Fruit fly (Drosophila melanogaster): ENCODE data around the gene CG45603.

Gene CG45603

dm6 chrX:12242375-12242774 lies 32.1 kb upstream of the CG45603 start (continued):
- no peak for TF ChIP-seq Sry-δ (GFP tag; optimal IDR thresholded peaks at IDR 0.05)
- TF ChIP-seq Bteb2 (GFP tag; optimal IDR thresholded peaks at IDR 0.05) = no peak
- no peak for TF ChIP-seq Sin3A (optimal IDR thresholded peaks at IDR 0.05)
- TF ChIP-seq CG7786 (GFP tag; optimal IDR thresholded peaks at IDR 0.05) = no peak
- no peak for TF ChIP-seq tll (GFP tag; optimal IDR thresholded peaks at IDR 0.05)
- TF ChIP-seq CG43689 (GFP tag; IDR thresholded peaks at IDR 0.05) = no peak
- no peak; the same call in 1 of the 2 replicates for TF ChIP-seq E2f2 (GFP tag; IDR thresholded peaks at IDR 0.05)
- TF ChIP-seq CG10959 (GFP tag; IDR thresholded peaks at IDR 0.05) = 0 out of 2 replicates have a peak, but pooled peaks have one; percentile 20
- peak; percentile 48; the same call in 1 of the 2 replicates for TF ChIP-seq ranshi (GFP tag; IDR thresholded peaks at IDR 0.05)
- no peak for TF ChIP-seq gcm2 (GFP tag; optimal IDR thresholded peaks at IDR 0.05)
- no peak for TF ChIP-seq ftz-f1 (GFP tag; optimal IDR thresholded peaks at IDR 0.05)
- TF ChIP-seq pb (GFP tag; optimal IDR thresholded peaks at IDR 0.05) = no peak
- TF ChIP-seq da (GFP tag; optimal IDR thresholded peaks at IDR 0.05) = no peak
- TF ChIP-seq CG16863 (GFP tag; optimal IDR thresholded peaks at IDR 0.05) = no peak
- TF ChIP-seq CG12071 (GFP tag; optimal IDR thresholded peaks at IDR 0.05) = no peak
- peak; percentile 28; the same call in 1 of the 3 replicates for TF ChIP-seq B-H1 (GFP tag; IDR thresholded peaks at IDR 0.05)
- TF ChIP-seq gce (GFP tag; IDR thresholded peaks at IDR 0.05) = peak; percentile 55; the same call in 2 of the 3 replicates
- TF ChIP-seq kah (GFP tag; optimal IDR thresholded peaks at IDR 0.05) = peak; percentile 11
- no peak for TF ChIP-seq ato (GFP tag; IDR thresholded peaks at IDR 0.05; ENCODE audit: partially characterized antibody)
- peak; percentile 58 for TF ChIP-seq tin (GFP tag; optimal IDR thresholded peaks at IDR 0.05)
- TF ChIP-seq ssp (GFP tag; IDR thresholded peaks at IDR 0.05) = peak; percentile 46
- TF ChIP-seq dati (GFP tag; IDR thresholded peaks at IDR 0.05) = no peak
- no peak for TF ChIP-seq CG16815 (GFP tag; optimal IDR thresholded peaks at IDR 0.05)
- peak; percentile 4 for TF ChIP-seq CG18476 (GFP tag; optimal IDR thresholded peaks at IDR 0.05)
- TF ChIP-seq rib (GFP tag; IDR thresholded peaks at IDR 0.05) = no peak
- TF ChIP-seq sr (GFP tag; IDR thresholded peaks at IDR 0.05) = no peak
- no peak for TF ChIP-seq bigmax (GFP tag; optimal IDR thresholded peaks at IDR 0.05)
- no peak for TF ChIP-seq knrl (GFP tag; IDR thresholded peaks at IDR 0.05; ENCODE audit: partially characterized antibody)
- peak; percentile 17; the same call in 1 of the 2 replicates for TF ChIP-seq H2.0 (GFP tag; IDR thresholded peaks at IDR 0.05)
- peak; percentile 78 for TF ChIP-seq CG17328 (GFP tag; IDR thresholded peaks at IDR 0.05)
- peak; percentile 44 for TF ChIP-seq gcm (GFP tag; optimal IDR thresholded peaks at IDR 0.05)
- TF ChIP-seq CTCF (GFP tag; optimal IDR thresholded peaks at IDR 0.05) = no peak
- TF ChIP-seq sqz (GFP tag; optimal IDR thresholded peaks at IDR 0.05) = peak; percentile 21
- TF ChIP-seq gsb (GFP tag; IDR thresholded peaks at IDR 0.05) = no peak

dm6 chrX:12245622-12246021 lies 28.8 kb upstream of the CG45603 start:
- no peak for TF ChIP-seq CG14860 (GFP tag; IDR thresholded peaks at IDR 0.05; ENCODE audit: partially characterized antibody)
- no peak for TF ChIP-seq ro (GFP tag; IDR thresholded peaks at IDR 0.05)
- no peak for TF ChIP-seq chinmo (GFP tag; IDR thresholded peaks at IDR 0.05; ENCODE audit: partially characterized antibody)
- no peak for TF ChIP-seq dmrt99B (tag; optimal IDR thresholded peaks at IDR 0.05)
- no peak for TF ChIP-seq Lim3 (GFP tag; IDR thresholded peaks at IDR 0.05)
- TF ChIP-seq CHES-1-like (GFP tag; optimal IDR thresholded peaks at IDR 0.05) = no peak
- no peak for TF ChIP-seq CkIIα-i1 (GFP tag; IDR thresholded peaks at IDR 0.05)
- no peak for TF ChIP-seq CG32772 (GFP tag; IDR thresholded peaks at IDR 0.05)
- TF ChIP-seq HLHmδ (GFP tag; optimal IDR thresholded peaks at IDR 0.05) = no peak
- TF ChIP-seq CG6765 (GFP tag; optimal IDR thresholded peaks at IDR 0.05) = no peak
- TF ChIP-seq fd3F (GFP tag; optimal IDR thresholded peaks at IDR 0.05) = no peak
- no peak for TF ChIP-seq kay (GFP tag; optimal IDR thresholded peaks at IDR 0.05)
- no peak for TF ChIP-seq ranshi (GFP tag; IDR thresholded peaks at IDR 0.05)
- TF ChIP-seq Bdp1 (GFP tag; optimal IDR thresholded peaks at IDR 0.05) = no peak
- TF ChIP-seq Myb (GFP tag; optimal IDR thresholded peaks at IDR 0.05) = no peak
- TF ChIP-seq NC2β (GFP tag; optimal IDR thresholded peaks at IDR 0.05) = no peak
- no peak for TF ChIP-seq CG7556 (GFP tag; optimal IDR thresholded peaks at IDR 0.05)
